Worm (Caenorhabditis elegans) whole organism, mixed stage, embryonic: ENCODE data around the gene F54C8.6.

Source experiments
- M03D4.4 ChIP-seq: sonication (generic microtip); optimal IDR thresholded peaks from 2 replicates; lab custom pipeline; 2017; ENCODE audit warnings: mild to moderate bottlenecking, missing genetic modification characterization, missing compliant biosample characterization
- bed-3 ChIP-seq: fragments of 200-800 bp; sonication (Bioruptor generic); optimal IDR thresholded peaks from 3 replicates; lab custom pipeline; 2018; ENCODE audit warnings: mild to moderate bottlenecking, missing genetic modification characterization, moderate library complexity, missing compliant biosample characterization
- blmp-1 ChIP-seq: fragments of 150-350 bp; optimal IDR thresholded peaks from 2 replicates; lab custom pipeline; 2014; ENCODE audit warnings: missing biosample characterization, missing genetic modification characterization
- ceh-39 ChIP-seq: fragments of 150-350 bp; optimal IDR thresholded peaks from 2 replicates; lab custom pipeline; 2014; ENCODE audit warnings: missing biosample characterization, missing genetic modification characterization
- ceh-43 ChIP-seq: fragments of 200-800 bp; sonication (Bioruptor generic); optimal IDR thresholded peaks from 2 replicates; lab custom pipeline; 2018; ENCODE audit warnings: mild to moderate bottlenecking, missing genetic modification characterization, moderate library complexity, missing compliant biosample characterization
- ces-1 ChIP-seq: fragments of 150-350 bp; optimal IDR thresholded peaks from 2 replicates; lab custom pipeline; 2014; ENCODE audit warnings: missing biosample characterization, missing genetic modification reagents, missing genetic modification characterization
- cnd-1 ChIP-seq: fragments of 200-800 bp; sonication (Bioruptor generic); optimal IDR thresholded peaks from 2 replicates; lab custom pipeline; 2018; ENCODE audit warnings: mild to moderate bottlenecking, missing genetic modification characterization, missing compliant biosample characterization
- elt-1 ChIP-seq: sonication (generic microtip); optimal IDR thresholded peaks from 2 replicates; lab custom pipeline; 2017; ENCODE audit warnings: missing genetic modification characterization, mild to moderate bottlenecking, missing compliant biosample characterization, antibody characterized with exemption, moderate library complexity, borderline replicate concordance; ENCODE audit not compliant: insufficient read depth
- elt-3 ChIP-seq: fragments of 150-350 bp; optimal IDR thresholded peaks from 2 replicates; lab custom pipeline; 2014; ENCODE audit warnings: missing biosample characterization, missing genetic modification characterization
- flh-1 ChIP-seq: fragments of 200-800 bp; sonication (Bioruptor generic); optimal IDR thresholded peaks from 2 replicates; lab custom pipeline; 2018; ENCODE audit warnings: mild to moderate bottlenecking, missing genetic modification characterization, moderate library complexity, missing compliant biosample characterization
- hlh-1 ChIP-seq: fragments of 150-350 bp; optimal IDR thresholded peaks from 2 replicates; lab custom pipeline; 2014; ENCODE audit warnings: missing biosample characterization, missing genetic modification reagents, missing genetic modification characterization
- lin-13 ChIP-seq: fragments of 150-350 bp; optimal IDR thresholded peaks from 2 replicates; lab custom pipeline; 2014; ENCODE audit warnings: missing biosample characterization, missing genetic modification characterization
- lin-32 ChIP-seq: fragments of 200-800 bp; sonication (Bioruptor generic); optimal IDR thresholded peaks from 2 replicates; lab custom pipeline; 2018; ENCODE audit warnings: mild to moderate bottlenecking, missing genetic modification characterization, missing compliant biosample characterization
- lsy-2 ChIP-seq: fragments of 150-350 bp; optimal IDR thresholded peaks from 2 replicates; lab custom pipeline; 2014; ENCODE audit warnings: missing biosample characterization, missing genetic modification characterization
- mab-5 ChIP-seq: fragments of 150-350 bp; optimal IDR thresholded peaks from 2 replicates; lab custom pipeline; 2014; ENCODE audit warnings: missing biosample characterization, missing genetic modification characterization
- mep-1 ChIP-seq: fragments of 150-350 bp; optimal IDR thresholded peaks from 2 replicates; lab custom pipeline; 2017; ENCODE audit warnings: missing biosample characterization, missing genetic modification reagents, missing genetic modification characterization, inconsistent platforms
- mls-2 ChIP-seq: sonication (generic microtip); optimal IDR thresholded peaks from 2 replicates; lab custom pipeline; 2016; ENCODE audit warnings: mild to moderate bottlenecking, missing genetic modification characterization, moderate library complexity, missing compliant biosample characterization
- nhr-12 ChIP-seq: fragments of 150-350 bp; optimal IDR thresholded peaks from 2 replicates; lab custom pipeline; 2014; ENCODE audit warnings: missing biosample characterization, missing genetic modification characterization
- nhr-2 ChIP-seq: fragments of 150-350 bp; optimal IDR thresholded peaks from 2 replicates; lab custom pipeline; 2014; ENCODE audit warnings: missing biosample characterization, missing genetic modification characterization
- nhr-237 ChIP-seq: fragments of 150-350 bp; optimal IDR thresholded peaks from 2 replicates; lab custom pipeline; 2014; ENCODE audit warnings: missing biosample characterization, missing genetic modification characterization
- nhr-28 ChIP-seq: fragments of 150-350 bp; optimal IDR thresholded peaks from 2 replicates; lab custom pipeline; 2014; ENCODE audit warnings: missing biosample characterization, missing genetic modification characterization
- nhr-76 ChIP-seq: sonication (generic microtip); optimal IDR thresholded peaks from 2 replicates; lab custom pipeline; 2017; ENCODE audit warnings: missing biosample characterization, missing genetic modification characterization
- pha-4 ChIP-seq: fragments of 150-350 bp; optimal IDR thresholded peaks from 2 replicates; lab custom pipeline; 2018; ENCODE audit warnings: missing biosample characterization, missing genetic modification reagents, missing genetic modification characterization
- sem-2 ChIP-seq: fragments of 200-800 bp; sonication (Bioruptor generic); optimal IDR thresholded peaks from 2 replicates; lab custom pipeline; 2018; ENCODE audit warnings: mild to moderate bottlenecking, missing genetic modification characterization, missing compliant biosample characterization
- snpc-4 ChIP-seq: fragments of 150-350 bp; optimal IDR thresholded peaks from 2 replicates; lab custom pipeline; 2014; ENCODE audit warnings: missing biosample characterization, missing genetic modification characterization
- sptf-1 ChIP-seq: sonication (generic microtip); optimal IDR thresholded peaks from 2 replicates; lab custom pipeline; 2017; ENCODE audit warnings: mild to moderate bottlenecking, missing genetic modification characterization, moderate library complexity, missing compliant biosample characterization
- tbx-8 ChIP-seq: fragments of 200-800 bp; sonication (Bioruptor generic); optimal IDR thresholded peaks from 2 replicates; lab custom pipeline; 2018; ENCODE audit warnings: mild to moderate bottlenecking, missing genetic modification characterization, moderate library complexity, missing compliant biosample characterization
- unc-120 ChIP-seq: sonication (generic microtip); optimal IDR thresholded peaks from 2 replicates; lab custom pipeline; 2017; ENCODE audit warnings: missing genetic modification characterization, missing compliant biosample characterization; ENCODE audit not compliant: poor library complexity, severe bottlenecking
- unc-39 ChIP-seq: fragments of 150-350 bp; optimal IDR thresholded peaks from 2 replicates; lab custom pipeline; 2014; ENCODE audit warnings: missing biosample characterization, missing genetic modification characterization
- unc-62 ChIP-seq: fragments of 150-350 bp; optimal IDR thresholded peaks from 2 replicates; lab custom pipeline; 2014; ENCODE audit warnings: missing biosample characterization, missing genetic modification reagents, missing genetic modification characterization
- zip-8 ChIP-seq: fragments of 150-350 bp; optimal IDR thresholded peaks from 2 replicates; lab custom pipeline; 2014; ENCODE audit warnings: missing biosample characterization, missing genetic modification characterization
- ztf-11 ChIP-seq: fragments of 150-350 bp; optimal IDR thresholded peaks from 2 replicates; lab custom pipeline; 2014; ENCODE audit warnings: missing biosample characterization, missing genetic modification characterization

Gene F54C8.6

ce11 chrIII:9488431-9488830 lies 38.7 kb upstream of the F54C8.6 start, which contains the start of gene nlp-36:
nlp-36 (plus strand) TSS chrIII:9488731.
- TF ChIP-seq ceh-39 (tag; lab: Kevin White, UChicago) (no peak), hlh-1 (tag; lab: Kevin White, UChicago) (no peak), lin-13 (no peak), elt-1 (no peak), lsy-2 (no peak), zip-8 (tag; lab: Kevin White, UChicago) (no peak), unc-120 (tag; lab: Kevin White, UChicago) (no peak), tbx-8 (GFP tag; lab: Kevin White, UChicago) (no peak), nhr-2 (no peak), sem-2 (GFP tag; lab: Kevin White, UChicago) (no peak), sptf-1 (tag; lab: Kevin White, UChicago) (no peak), nhr-28 (tag; lab: Kevin White, UChicago) (no peak), ztf-11 (tag; lab: Kevin White, UChicago) (no peak), mls-2 (tag; lab: Kevin White, UChicago) (no peak), ces-1 (no peak), lin-32 (GFP tag; lab: Kevin White, UChicago) (no peak), unc-39 (tag; lab: Kevin White, UChicago) (no peak), nhr-12 (no peak), M03D4.4 (tag; lab: Kevin White, UChicago) (no peak), mep-1 (tag; lab: Kevin White, UChicago) (no peak)

ce11 chrIII:9488027-9488426 lies 38.3 kb upstream of the F54C8.6 start:
- TF ChIP-seq mep-1 (tag; lab: Kevin White, UChicago), result no peak
- TF ChIP-seq mab-5 (tag; lab: Kevin White, UChicago), result no peak
- TF ChIP-seq ztf-11 (tag; lab: Kevin White, UChicago), result no peak
- TF ChIP-seq ces-1, result no peak
- TF ChIP-seq nhr-28 (tag; lab: Kevin White, UChicago), result no peak
- no peak for TF ChIP-seq ceh-43 (GFP tag; lab: Kevin White, UChicago)
- no peak for TF ChIP-seq zip-8 (tag; lab: Kevin White, UChicago)

ce11 chrIII:9487454-9487853 lies 37.7 kb upstream of the F54C8.6 start:
- TF ChIP-seq nhr-12 (no peak), blmp-1 (tag; lab: Kevin White, UChicago) (no peak), lin-13 (no peak), pha-4 (tag; lab: Kevin White, UChicago) (no peak), ztf-11 (tag; lab: Kevin White, UChicago) (no peak), tbx-8 (GFP tag; lab: Kevin White, UChicago) (no peak), ceh-43 (GFP tag; lab: Kevin White, UChicago) (no peak)
- TF ChIP-seq, all 35 proteins: peak for 0

ce11 chrIII:9485373-9485772 lies 35.6 kb upstream of the F54C8.6 start, which contains the start of gene bre-3:
bre-3 (minus strand) TSS chrIII:9485473.
- TF ChIP-seq ceh-43 (GFP tag; lab: Kevin White, UChicago) (no peak), nhr-28 (tag; lab: Kevin White, UChicago) (no peak), flh-1 (GFP tag; lab: Kevin White, UChicago) (no peak), mep-1 (tag; lab: Kevin White, UChicago) (no peak), ceh-39 (tag; lab: Kevin White, UChicago) (no peak), snpc-4 (no peak), nhr-76 (no peak), lin-13 (no peak), ztf-11 (tag; lab: Kevin White, UChicago) (no peak), lsy-2 (no peak), nhr-237 (tag; lab: Kevin White, UChicago) (no peak), elt-1 (no peak), blmp-1 (tag; lab: Kevin White, UChicago) (no peak)
- TF ChIP-seq, all 35 proteins: peak for 0

DNA sequence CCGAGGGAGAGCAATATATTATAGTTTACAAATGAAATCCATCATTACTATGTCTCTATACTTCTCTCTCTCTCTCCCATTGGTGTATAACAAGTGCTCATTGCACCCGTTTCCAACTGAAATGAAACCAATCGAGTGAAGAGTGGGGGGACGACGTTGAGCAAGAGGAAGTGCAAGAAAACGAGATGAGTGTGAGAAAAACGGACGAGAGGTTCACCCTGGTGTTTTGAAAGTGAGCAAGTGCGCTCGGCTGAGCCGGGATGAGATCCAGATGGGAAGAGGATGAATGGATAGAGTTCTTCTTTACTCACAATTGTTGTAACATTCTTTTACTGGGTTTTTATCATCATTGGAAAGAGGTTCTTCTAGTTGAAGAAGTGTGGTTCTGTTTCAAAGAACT lies 34.0 kb upstream of the F54C8.6 start:
- TF ChIP-seq cnd-1 (tag; lab: Kevin White, UChicago) (peak; percentile 19), ceh-43 (GFP tag; lab: Kevin White, UChicago) (no peak), bed-3 (no peak), hlh-1 (tag; lab: Kevin White, UChicago) (peak; percentile 76), ces-1 (peak; percentile 36), mab-5 (tag; lab: Kevin White, UChicago) (peak; percentile 29), unc-62 (GFP tag; lab: Kevin White, UChicago) (peak; percentile 20), elt-3 (tag; lab: Kevin White, UChicago) (no peak), M03D4.4 (tag; lab: Kevin White, UChicago) (no peak), nhr-76 (no peak), nhr-2 (no peak)
